Worm (Caenorhabditis elegans) whole organism, L1 larva: ENCODE measurements around the gene ncs-4.
A peak's percentile ranks its signal among the peaks of the same experiment; 100 is the strongest.

Experiments
- C04F5.9 ChIP-seq: sonication (generic microtip); optimal IDR thresholded peaks from 2 replicates; lab custom pipeline; 2016; ENCODE audit warnings: missing genetic modification characterization, missing compliant biosample characterization
- C16A3.4 ChIP-seq: fragments of 150-350 bp; optimal IDR thresholded peaks from 2 replicates; lab custom pipeline; 2014; ENCODE audit warnings: missing biosample characterization, missing genetic modification characterization
- F16B12.6 ChIP-seq: fragments of 150-350 bp; optimal IDR thresholded peaks from 2 replicates; lab custom pipeline; 2014; ENCODE audit warnings: missing biosample characterization, missing genetic modification characterization
- aha-1 ChIP-seq: fragments of 150-350 bp; optimal IDR thresholded peaks from 2 replicates; lab custom pipeline; 2014; ENCODE audit warnings: missing biosample characterization, missing genetic modification characterization
- alr-1 ChIP-seq: fragments of 200-800 bp; sonication (Bioruptor generic); optimal IDR thresholded peaks from 2 replicates; lab custom pipeline; 2018; ENCODE audit warnings: borderline replicate concordance, mild to moderate bottlenecking, missing genetic modification characterization, missing compliant biosample characterization
- aly-2 ChIP-seq: fragments of 150-350 bp; optimal IDR thresholded peaks from 2 replicates; lab custom pipeline; 2014; ENCODE audit warnings: missing biosample characterization, missing genetic modification characterization
- ama-1 ChIP-seq: fragments of 150-350 bp; optimal IDR thresholded peaks from 2 replicates; lab custom pipeline; 2014
- blmp-1 ChIP-seq: fragments of 150-350 bp; optimal IDR thresholded peaks from 2 replicates; lab custom pipeline; 2014; ENCODE audit warnings: missing biosample characterization, missing genetic modification characterization
- ceh-63 ChIP-seq: fragments of 200-800 bp; sonication (Bioruptor generic); optimal IDR thresholded peaks from 2 replicates; lab custom pipeline; 2018; ENCODE audit warnings: mild to moderate bottlenecking, missing genetic modification characterization, missing compliant biosample characterization
- ceh-8 ChIP-seq: fragments of 200-800 bp; sonication (Bioruptor generic); optimal IDR thresholded peaks from 2 replicates; lab custom pipeline; 2018; ENCODE audit warnings: mild to moderate bottlenecking, missing genetic modification characterization, moderate library complexity, missing compliant biosample characterization
- ces-1 ChIP-seq: fragments of 150-350 bp; optimal IDR thresholded peaks from 2 replicates; lab custom pipeline; 2014; ENCODE audit warnings: missing biosample characterization, missing genetic modification reagents, missing genetic modification characterization
- dpl-1 ChIP-seq, 3 experiments: fragments of 150-350 bp in 2 of 3; sonication (generic microtip) in 1 of 3; optimal IDR thresholded peaks; 2 replicates each; lab custom pipeline; 2014 to 2017; ENCODE audit warnings: missing biosample characterization in 3 of 3, missing genetic modification characterization in 3 of 3, missing genetic modification reagents in 3 of 3
- dsc-1 ChIP-seq: sonication (generic microtip); optimal IDR thresholded peaks from 2 replicates; lab custom pipeline; 2016; ENCODE audit warnings: mild to moderate bottlenecking, missing genetic modification characterization, missing compliant biosample characterization
- efl-1 ChIP-seq, 4 experiments: fragments of 150-350 bp; optimal IDR thresholded peaks in 3 of 4; peaks in 1 of 4; 1 replicate in 1 of 4; 2 replicates in 3 of 4; lab custom pipeline; 2014; ENCODE audit warnings: missing biosample characterization in 2 of 4, missing genetic modification characterization in 2 of 4, missing genetic modification reagents in 2 of 4
- efl-3 ChIP-seq: fragments of 200-800 bp; sonication (Bioruptor generic); optimal IDR thresholded peaks from 2 replicates; lab custom pipeline; 2018; ENCODE audit warnings: mild to moderate bottlenecking, missing genetic modification characterization, missing compliant biosample characterization
- fkh-4 ChIP-seq: sonication (generic microtip); optimal IDR thresholded peaks from 2 replicates; lab custom pipeline; 2016; ENCODE audit warnings: missing compliant biosample characterization, missing genetic modification characterization, borderline replicate concordance
- fkh-8 ChIP-seq: sonication (generic microtip); optimal IDR thresholded peaks from 2 replicates; lab custom pipeline; 2016; ENCODE audit warnings: mild to moderate bottlenecking, missing genetic modification characterization, missing compliant biosample characterization
- fos-1 ChIP-seq: fragments of 150-350 bp; optimal IDR thresholded peaks from 2 replicates; lab custom pipeline; 2014; ENCODE audit warnings: missing biosample characterization, missing genetic modification characterization
- grh-1 ChIP-seq: fragments of 200-800 bp; sonication (Bioruptor generic); IDR thresholded peaks from 2 replicates; pipeline ENCODE4 v1.3.6; 2022; ENCODE audit warnings: missing genetic modification reagents, missing genetic modification characterization, missing compliant biosample characterization
- hlh-17 ChIP-seq: fragments of 200-800 bp; sonication (Bioruptor generic); optimal IDR thresholded peaks from 2 replicates; lab custom pipeline; 2018; ENCODE audit warnings: missing genetic modification characterization, mild to moderate bottlenecking, missing compliant biosample characterization, moderate library complexity, borderline replicate concordance
- hpl-2 ChIP-seq: fragments of 150-350 bp; optimal IDR thresholded peaks from 2 replicates; lab custom pipeline; 2014; ENCODE audit warnings: missing biosample characterization, missing genetic modification reagents, missing genetic modification characterization
- isw-1 ChIP-seq: fragments of 200-800 bp; sonication (Bioruptor generic); IDR thresholded peaks from 2 replicates; pipeline ENCODE4 v1.3.6; 2022; ENCODE audit warnings: missing genetic modification characterization, missing compliant biosample characterization
- lin-13 ChIP-seq: fragments of 150-350 bp; optimal IDR thresholded peaks from 2 replicates; lab custom pipeline; 2014; ENCODE audit warnings: missing biosample characterization, missing genetic modification reagents, missing genetic modification characterization
- lin-35 ChIP-seq, 2 experiments: fragments of 150-350 bp; optimal IDR thresholded peaks; 2 replicates each; lab custom pipeline; 2014; ENCODE audit warnings: missing biosample characterization in 2 of 2, missing genetic modification characterization in 2 of 2, missing genetic modification reagents in 2 of 2
- mab-9 ChIP-seq: fragments of 200-800 bp; sonication (Bioruptor generic); IDR thresholded peaks from 2 replicates; pipeline ENCODE4 v1.3.6; 2022; ENCODE audit warnings: missing genetic modification reagents, missing genetic modification characterization, missing compliant biosample characterization
- mdl-1 ChIP-seq, 2 experiments: fragments of 150-350 bp; optimal IDR thresholded peaks; 2 replicates each; lab custom pipeline; 2014 to 2017; ENCODE audit warnings: missing biosample characterization in 2 of 2, missing genetic modification characterization in 2 of 2, inconsistent platforms in 1 of 2
- mef-2 ChIP-seq: fragments of 150-350 bp; optimal IDR thresholded peaks from 2 replicates; lab custom pipeline; 2014; ENCODE audit warnings: missing biosample characterization, missing genetic modification characterization
- nhr-11 ChIP-seq: fragments of 150-350 bp; optimal IDR thresholded peaks from 2 replicates; lab custom pipeline; 2014; ENCODE audit warnings: missing biosample characterization, missing genetic modification characterization
- nhr-12 ChIP-seq: sonication (generic microtip); optimal IDR thresholded peaks from 2 replicates; lab custom pipeline; 2017; ENCODE audit warnings: missing biosample characterization, missing genetic modification characterization
- nhr-19 ChIP-seq: fragments of 200-800 bp; sonication (Bioruptor generic); conservative IDR thresholded peaks from 2 replicates; pipeline ENCODE4 v1.3.6; 2022; ENCODE audit warnings: missing genetic modification characterization, missing compliant biosample characterization
- nhr-237 ChIP-seq: fragments of 150-350 bp; optimal IDR thresholded peaks from 2 replicates; lab custom pipeline; 2014; ENCODE audit warnings: missing biosample characterization, missing genetic modification characterization
- nhr-28 ChIP-seq: fragments of 150-350 bp; optimal IDR thresholded peaks from 2 replicates; lab custom pipeline; 2014; ENCODE audit warnings: missing biosample characterization, missing genetic modification characterization
- nhr-47 ChIP-seq: sonication (generic microtip); optimal IDR thresholded peaks from 2 replicates; lab custom pipeline; 2016; ENCODE audit warnings: mild to moderate bottlenecking, missing genetic modification characterization, moderate library complexity, missing compliant biosample characterization
- nhr-71 ChIP-seq: sonication (generic microtip); optimal IDR thresholded peaks from 2 replicates; lab custom pipeline; 2016; ENCODE audit warnings: mild to moderate bottlenecking, missing genetic modification characterization, moderate library complexity, missing compliant biosample characterization
- nhr-76 ChIP-seq: sonication (generic microtip); optimal IDR thresholded peaks from 2 replicates; lab custom pipeline; 2017; ENCODE audit warnings: missing biosample characterization, missing genetic modification characterization
- nhr-77 ChIP-seq: fragments of 150-350 bp; optimal IDR thresholded peaks from 2 replicates; lab custom pipeline; 2014; ENCODE audit warnings: missing biosample characterization, missing genetic modification characterization
- nhr-84 ChIP-seq: sonication (generic microtip); optimal IDR thresholded peaks from 2 replicates; lab custom pipeline; 2017; ENCODE audit warnings: missing biosample characterization, missing genetic modification characterization
- nhr-90 ChIP-seq: sonication (generic microtip); optimal IDR thresholded peaks from 2 replicates; lab custom pipeline; 2016; ENCODE audit warnings: mild to moderate bottlenecking, missing genetic modification characterization, missing compliant biosample characterization; ENCODE audit not compliant: poor library complexity
- pag-3 ChIP-seq: sonication (generic microtip); optimal IDR thresholded peaks from 2 replicates; lab custom pipeline; 2017; ENCODE audit warnings: missing genetic modification characterization, mild to moderate bottlenecking, missing compliant biosample characterization, antibody characterized with exemption, borderline replicate concordance; ENCODE audit not compliant: insufficient read depth
- pqm-1 ChIP-seq: sonication (generic microtip); optimal IDR thresholded peaks from 3 replicates; lab custom pipeline; 2017; ENCODE audit warnings: missing biosample characterization, missing genetic modification characterization
- skn-1 ChIP-seq: fragments of 150-350 bp; optimal IDR thresholded peaks from 2 replicates; lab custom pipeline; 2014; ENCODE audit warnings: missing biosample characterization, missing genetic modification characterization
- snpc-4 ChIP-seq: fragments of 150-350 bp; optimal IDR thresholded peaks from 2 replicates; lab custom pipeline; 2014; ENCODE audit warnings: missing biosample characterization, missing genetic modification characterization
- sox-4 ChIP-seq: sonication (generic microtip); optimal IDR thresholded peaks from 2 replicates; lab custom pipeline; 2016; ENCODE audit warnings: missing genetic modification characterization, missing compliant biosample characterization
- sptf-1 ChIP-seq: fragments of 150-350 bp; optimal IDR thresholded peaks from 2 replicates; lab custom pipeline; 2014; ENCODE audit warnings: missing biosample characterization, missing genetic modification characterization
- tbx-2 ChIP-seq: sonication (generic microtip); optimal IDR thresholded peaks from 2 replicates; lab custom pipeline; 2016; ENCODE audit warnings: missing genetic modification characterization, missing compliant biosample characterization
- unc-130 ChIP-seq: fragments of 150-350 bp; optimal IDR thresholded peaks from 2 replicates; lab custom pipeline; 2017; ENCODE audit warnings: missing biosample characterization, missing genetic modification characterization, inconsistent platforms
- unc-62 ChIP-seq: fragments of 150-350 bp; optimal IDR thresholded peaks from 2 replicates; lab custom pipeline; 2014; ENCODE audit warnings: missing biosample characterization, missing genetic modification reagents, missing genetic modification characterization
- unc-86 ChIP-seq: sonication (generic microtip); optimal IDR thresholded peaks from 2 replicates; lab custom pipeline; 2016; ENCODE audit warnings: missing genetic modification characterization, missing compliant biosample characterization
- unc-98 ChIP-seq: fragments of 200-800 bp; sonication (Bioruptor generic); IDR thresholded peaks from 2 replicates; pipeline ENCODE4 v1.3.6; 2022; ENCODE audit warnings: missing genetic modification characterization, missing compliant biosample characterization
- vab-15 ChIP-seq: sonication (generic microtip); optimal IDR thresholded peaks from 2 replicates; lab custom pipeline; 2017; ENCODE audit warnings: missing genotype, mild to moderate bottlenecking, missing genetic modification characterization, missing compliant biosample characterization
- zag-1 ChIP-seq: fragments of 150-350 bp; optimal IDR thresholded peaks from 2 replicates; lab custom pipeline; 2014; ENCODE audit warnings: missing biosample characterization, missing genetic modification characterization
- zip-4 ChIP-seq: fragments of 200-800 bp; sonication (Bioruptor generic); optimal IDR thresholded peaks from 2 replicates; lab custom pipeline; 2018; ENCODE audit warnings: mild to moderate bottlenecking, missing genetic modification characterization, moderate library complexity, missing compliant biosample characterization
- ztf-11 ChIP-seq, 2 experiments: sonication (generic microtip); optimal IDR thresholded peaks; 2 replicates each; lab custom pipeline; 2016 to 2017; ENCODE audit warnings: missing genetic modification characterization in 2 of 2, missing biosample characterization in 1 of 2, missing compliant biosample characterization in 1 of 2

The ncs-4 gene

DNA sequence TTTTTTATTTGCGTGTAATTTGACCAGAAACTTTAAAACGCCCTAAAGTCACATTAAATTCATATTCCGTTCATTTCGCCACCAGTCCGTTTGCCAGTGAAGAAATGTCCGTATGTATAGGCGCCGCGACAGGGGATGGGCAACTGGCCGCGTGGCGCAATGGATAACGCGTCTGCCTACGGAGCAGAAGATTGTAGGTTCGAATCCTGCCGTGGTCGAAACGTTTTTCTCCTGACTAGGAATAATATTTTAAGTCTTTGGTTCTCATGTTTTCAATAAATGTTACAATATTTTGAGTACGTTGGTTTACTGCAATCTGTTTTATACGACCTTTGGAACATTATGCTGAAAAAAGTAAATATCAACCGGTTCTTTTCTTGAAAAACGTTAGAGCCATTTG lies 31.3 kb upstream of the ncs-4 start (continued):
- no peak for TF ChIP-seq alr-1 (tag; lab: Kevin White, UChicago)
- TF ChIP-seq nhr-90 (tag; lab: Kevin White, UChicago) = peak; percentile 80
- no peak for TF ChIP-seq blmp-1 (tag; lab: Kevin White, UChicago)
- peak; percentile 6 for TF ChIP-seq sox-4 (tag; lab: Kevin White, UChicago)
- no peak for TF ChIP-seq mab-9 (GFP tag; lab: Robert Waterston, UW)
- TF ChIP-seq unc-62 (GFP tag; lab: Kevin White, UChicago) = no peak
- no peak for TF ChIP-seq F16B12.6
- TF ChIP-seq nhr-47 (tag; lab: Kevin White, UChicago) = peak; percentile 81
- TF ChIP-seq ztf-11 (tag; optimal IDR thresholded peaks at IDR 0.05; lab: Kevin White, UChicago) = peak in 1 of 2 experiments; percentile 46
- no peak for TF ChIP-seq ceh-63 (GFP tag; lab: Kevin White, UChicago)
- TF ChIP-seq tbx-2 (tag; lab: Kevin White, UChicago) = peak; percentile 57
- TF ChIP-seq fos-1 (tag; lab: Kevin White, UChicago) = peak; percentile 31
- TF ChIP-seq lin-13 (GFP tag; lab: Kevin White, UChicago) = no peak
- peak; percentile 6 for TF ChIP-seq ceh-8
- peak; percentile 24 for TF ChIP-seq zip-4
- TF ChIP-seq dpl-1 (GFP tag; optimal IDR thresholded peaks at IDR 0.05; lab: Kevin White, UChicago) = no peak
- no peak for TF ChIP-seq aha-1 (tag; lab: Kevin White, UChicago)
- TF ChIP-seq nhr-77 (tag; lab: Kevin White, UChicago) = peak; percentile 34
- TF ChIP-seq nhr-71 = peak; percentile 78
- TF ChIP-seq zag-1 (tag; lab: Kevin White, UChicago) = no peak
- no peak for TF ChIP-seq nhr-11 (tag; lab: Kevin White, UChicago)
- TF ChIP-seq C04F5.9 = no peak
- no peak for TF ChIP-seq grh-1 (GFP tag; lab: Robert Waterston, UW)
- peak; percentile 14 to 62 for TF ChIP-seq lin-35 (GFP tag; optimal IDR thresholded peaks at IDR 0.05; lab: Kevin White, UChicago)
- no peak for TF ChIP-seq nhr-28
- TF ChIP-seq skn-1 (tag; lab: Kevin White, UChicago) = peak; percentile 32
- TF ChIP-seq fkh-8 (tag; lab: Kevin White, UChicago) = no peak
- TF ChIP-seq nhr-84 (tag; lab: Kevin White, UChicago) = no peak
- no peak for TF ChIP-seq nhr-12 (tag; lab: Kevin White, UChicago)
- peak in 1 of 2 experiments; percentile 10 for TF ChIP-seq mdl-1 (tag; optimal IDR thresholded peaks at IDR 0.05; lab: Kevin White, UChicago)
- TF ChIP-seq vab-15 (tag; lab: Kevin White, UChicago) = no peak
- TF ChIP-seq unc-98 (GFP tag; lab: Robert Waterston, UW) = 0 out of 2 replicates have a peak, but pooled peaks have one; percentile 18
- no peak for TF ChIP-seq nhr-237
- no peak for TF ChIP-seq isw-1
- no peak for TF ChIP-seq fkh-4 (tag; lab: Kevin White, UChicago)
- TF ChIP-seq unc-86 (tag; lab: Kevin White, UChicago) = peak; percentile 8
- TF ChIP-seq aly-2 = no peak
- TF ChIP-seq hlh-17 (GFP tag; lab: Kevin White, UChicago) = no peak
- no peak for TF ChIP-seq sptf-1
- TF ChIP-seq hpl-2 = no peak
- TF ChIP-seq ces-1 (GFP tag; lab: Kevin White, UChicago) = no peak
- peak; percentile 38 for TF ChIP-seq C16A3.4 (tag; lab: Kevin White, UChicago)
- TF ChIP-seq, all 84 proteins: peak for 39

DNA sequence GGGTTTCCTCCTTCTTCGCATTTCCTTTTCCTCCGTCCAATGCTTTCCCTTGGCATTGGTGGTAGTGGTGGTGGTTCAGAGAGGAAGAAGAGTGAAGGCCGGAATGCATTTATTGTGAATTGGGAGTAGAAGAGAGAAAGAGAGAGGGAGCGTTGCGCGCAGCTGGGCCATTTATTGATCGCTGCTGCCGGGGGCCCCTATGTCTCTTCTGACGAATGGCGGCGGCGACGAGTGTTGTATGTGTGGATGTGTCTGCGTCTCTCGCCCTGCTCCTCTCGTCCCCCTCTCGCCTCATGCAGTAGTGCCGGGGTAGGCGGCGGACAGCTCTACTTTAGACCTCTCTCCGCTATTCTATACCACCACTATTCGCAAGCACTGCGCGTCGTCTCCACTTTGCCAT lies 29.7 kb upstream of the ncs-4 start, which contains the start of gene unc-115:
Gene unc-115 (plus strand): TSS at position 301 of the 400 bp plus-strand sequence.
- peak in 1 of 3 experiments; percentile 42 for TF ChIP-seq dpl-1 (GFP tag; optimal IDR thresholded peaks at IDR 0.05; lab: Kevin White, UChicago)
- no peak for TF ChIP-seq nhr-76
- TF ChIP-seq dsc-1 (tag; lab: Kevin White, UChicago) = peak; percentile 78
- peak; percentile 72 for TF ChIP-seq isw-1
- peak; percentile 18 for TF ChIP-seq mef-2
- no peak for TF ChIP-seq hlh-17 (GFP tag; lab: Kevin White, UChicago)
- no peak for TF ChIP-seq aha-1 (tag; lab: Kevin White, UChicago)
- TF ChIP-seq pqm-1 = no peak
- no peak for TF ChIP-seq pag-3 (tag; lab: Kevin White, UChicago)
- TF ChIP-seq nhr-19 (GFP tag; lab: Robert Waterston, UW) = peak; percentile 77
- TF ChIP-seq unc-130 (tag; lab: Kevin White, UChicago) = peak; percentile 76
- peak; percentile 88 for TF ChIP-seq unc-86 (tag; lab: Kevin White, UChicago)
- peak; percentile 86 for TF ChIP-seq tbx-2 (tag; lab: Kevin White, UChicago)
- peak; percentile 44 to 51 for TF ChIP-seq efl-1 (optimal IDR thresholded peaks at IDR 0.05; lab: Kevin White, UChicago)
- TF ChIP-seq efl-1 (GFP tag; optimal IDR thresholded peaks at IDR 0.05 in 1 of 2; lab: Kevin White, UChicago) = peak in 1 of 2 experiments; percentile 94
- TF ChIP-seq mdl-1 (tag; optimal IDR thresholded peaks at IDR 0.05; lab: Kevin White, UChicago) = peak in 1 of 2 experiments; percentile 74
- TF ChIP-seq efl-3 = no peak
- TF ChIP-seq ama-1 (lab: Kevin White, UChicago) = no peak
- peak; percentile 30 for TF ChIP-seq snpc-4 (tag; lab: Kevin White, UChicago)
- TF ChIP-seq zag-1 (tag; lab: Kevin White, UChicago) = no peak
